Worm (Caenorhabditis elegans) whole organism, early embryonic: ENCODE results near the gene ndua-8.

Source experiments
- B0310.2 ChIP-seq: sonication (generic microtip); optimal IDR thresholded peaks from 2 replicates; lab custom pipeline; 2016; ENCODE audit warnings: mild to moderate bottlenecking, missing genetic modification characterization, missing compliant biosample characterization
- F13C5.2 ChIP-seq: sonication (generic microtip); optimal IDR thresholded peaks from 2 replicates; lab custom pipeline; 2017; ENCODE audit warnings: mild to moderate bottlenecking, missing genetic modification characterization, inconsistent platforms, missing compliant biosample characterization
- aly-1 ChIP-seq: sonication (generic microtip); optimal IDR thresholded peaks from 2 replicates; lab custom pipeline; 2016; ENCODE audit warnings: missing genetic modification characterization, missing compliant biosample characterization
- ceh-13 ChIP-seq: fragments of 200-800 bp; sonication (Bioruptor generic); optimal IDR thresholded peaks from 2 replicates; lab custom pipeline; 2018; ENCODE audit warnings: mild to moderate bottlenecking, missing genetic modification characterization, missing compliant biosample characterization
- ceh-36 ChIP-seq: sonication (generic microtip); optimal IDR thresholded peaks from 2 replicates; lab custom pipeline; 2016; ENCODE audit warnings: missing genetic modification characterization, inconsistent platforms, missing compliant biosample characterization
- ets-7 ChIP-seq: sonication (generic microtip); optimal IDR thresholded peaks from 2 replicates; lab custom pipeline; 2016; ENCODE audit warnings: missing genotype, missing genetic modification characterization, missing compliant biosample characterization
- flt-1 ChIP-seq: fragments of 200-800 bp; sonication (Bioruptor generic); IDR thresholded peaks from 2 replicates; pipeline ENCODE4 v1.3.6; 2022; ENCODE audit warnings: missing genetic modification characterization, missing compliant biosample characterization
- hmbx-1 ChIP-seq: sonication (generic microtip); optimal IDR thresholded peaks from 2 replicates; lab custom pipeline; 2016; ENCODE audit warnings: mild to moderate bottlenecking, missing genetic modification characterization, missing compliant biosample characterization
- hmg-4 ChIP-seq: fragments of 200-800 bp; sonication (Bioruptor generic); optimal IDR thresholded peaks from 2 replicates; lab custom pipeline; 2018; ENCODE audit warnings: mild to moderate bottlenecking, missing genetic modification characterization, missing compliant biosample characterization
- hnd-1 ChIP-seq: sonication (generic microtip); optimal IDR thresholded peaks from 2 replicates; lab custom pipeline; 2016; ENCODE audit warnings: missing genetic modification characterization, missing compliant biosample characterization
- pes-1 ChIP-seq: fragments of 200-800 bp; sonication (Bioruptor generic); IDR thresholded peaks from 2 replicates; pipeline ENCODE4 v1.3.6; 2022; ENCODE audit warnings: missing genetic modification reagents, missing genetic modification characterization, missing compliant biosample characterization
- scrt-1 ChIP-seq: fragments of 200-800 bp; sonication (Bioruptor generic); IDR thresholded peaks from 2 replicates; pipeline ENCODE4 v1.3.6; 2022; ENCODE audit warnings: missing genetic modification characterization, missing compliant biosample characterization
- sea-1 ChIP-seq: fragments of 200-800 bp; sonication (Bioruptor generic); conservative IDR thresholded peaks from 2 replicates; pipeline ENCODE4 v1.3.6; 2022; ENCODE audit warnings: missing genetic modification characterization, missing compliant biosample characterization
- tbx-11 ChIP-seq: fragments of 200-800 bp; sonication (Bioruptor generic); IDR thresholded peaks from 2 replicates; pipeline ENCODE4 v1.3.6; 2022; ENCODE audit warnings: missing genetic modification characterization, missing compliant biosample characterization
- tbx-37 ChIP-seq: fragments of 200-800 bp; sonication (Bioruptor generic); conservative IDR thresholded peaks from 2 replicates; pipeline ENCODE4 v1.3.6; 2022; ENCODE audit warnings: missing genetic modification reagents, missing genetic modification characterization, missing compliant biosample characterization
- tra-4 ChIP-seq: sonication (generic microtip); optimal IDR thresholded peaks from 2 replicates; lab custom pipeline; 2017; ENCODE audit warnings: missing genetic modification characterization, missing compliant biosample characterization

Gene ndua-8

ce11 chrIII:2577982-2578381 lies 49.1 kb downstream of the ndua-8 start:
- TF ChIP-seq tra-4 (tag; lab: Kevin White, UChicago) = no peak
- no peak for TF ChIP-seq flt-1 (GFP tag; lab: Robert Waterston, UW)
- no peak for TF ChIP-seq sea-1 (GFP tag; lab: Robert Waterston, UW)
- no peak for TF ChIP-seq ets-7
- peak; percentile 83 for TF ChIP-seq ceh-36 (tag; lab: Kevin White, UChicago)

ce11 chrIII:2578563-2578962 lies 49.7 kb downstream of the ndua-8 start:
- TF ChIP-seq sea-1 (GFP tag; lab: Robert Waterston, UW) (no peak), ceh-13 (GFP tag; lab: Kevin White, UChicago) (no peak), scrt-1 (no peak), tra-4 (tag; lab: Kevin White, UChicago) (no peak), B0310.2 (tag; lab: Kevin White, UChicago) (no peak), tbx-11 (GFP tag; lab: Robert Waterston, UW) (no peak), tbx-37 (GFP tag; lab: Robert Waterston, UW) (no peak), F13C5.2 (tag; lab: Kevin White, UChicago) (no peak), pes-1 (GFP tag; lab: Robert Waterston, UW) (no peak), aly-1 (tag; lab: Kevin White, UChicago) (no peak), ets-7 (no peak), flt-1 (GFP tag; lab: Robert Waterston, UW) (no peak), hmbx-1 (no peak), hnd-1 (tag; lab: Kevin White, UChicago) (no peak), hmg-4 (GFP tag; lab: Kevin White, UChicago) (no peak), ceh-36 (tag; lab: Kevin White, UChicago) (no peak)

ce11 chrIII:2578993-2579392 lies 50.1 kb downstream of the ndua-8 start, which contains the start of gene Y71H2B.8:
Y71H2B.8 (plus strand) TSS chrIII:2579293.
- no peak for TF ChIP-seq sea-1 (GFP tag; lab: Robert Waterston, UW)
